Worm (Caenorhabditis elegans) whole organism, L4 larva: ENCODE data around the gene Y43F8B.3.

Experiments
- F10B5.3 ChIP-seq: sonication (generic microtip); optimal IDR thresholded peaks from 2 replicates; lab custom pipeline; 2016; ENCODE audit warnings: mild to moderate bottlenecking, missing genetic modification characterization, missing compliant biosample characterization
- F26F4.8 ChIP-seq: fragments of 200-800 bp; sonication (Bioruptor generic); conservative IDR thresholded peaks from 2 replicates; pipeline ENCODE4 v1.3.6; 2022; ENCODE audit warnings: missing genetic modification characterization, missing compliant biosample characterization
- F49E8.2 ChIP-seq: sonication (generic microtip); optimal IDR thresholded peaks from 2 replicates; lab custom pipeline; 2016; ENCODE audit warnings: missing compliant biosample characterization, mild to moderate bottlenecking, missing genetic modification characterization, borderline replicate concordance
- Y105C5A.15 ChIP-seq: fragments of 200-800 bp; sonication (Bioruptor generic); IDR thresholded peaks from 2 replicates; pipeline ENCODE4 v1.3.6; 2022; ENCODE audit warnings: missing genetic modification characterization, missing compliant biosample characterization
- Y5F2A.4 ChIP-seq: fragments of 200-800 bp; sonication (Bioruptor generic); optimal IDR thresholded peaks from 2 replicates; lab custom pipeline; 2018; ENCODE audit warnings: mild to moderate bottlenecking, missing genetic modification characterization, missing compliant biosample characterization
- ZK337.2 ChIP-seq: fragments of 200-800 bp; sonication (Bioruptor generic); IDR thresholded peaks from 2 replicates; pipeline ENCODE4 v1.3.6; 2022; ENCODE audit warnings: missing genetic modification reagents, missing genetic modification characterization, missing compliant biosample characterization
- ama-1 ChIP-seq: fragments of 150-350 bp; optimal IDR thresholded peaks from 2 replicates; lab custom pipeline; 2014; ENCODE audit warnings: inconsistent platforms, mixed read lengths
- ceh-28 ChIP-seq: fragments of 150-350 bp; optimal IDR thresholded peaks from 2 replicates; lab custom pipeline; 2014; ENCODE audit warnings: missing biosample characterization, missing genetic modification reagents, missing genetic modification characterization
- ctbp-1 ChIP-seq: fragments of 200-800 bp; sonication (Bioruptor generic); IDR thresholded peaks from 2 replicates; pipeline ENCODE4 v1.3.6; 2022; ENCODE audit warnings: missing genetic modification reagents, missing genetic modification characterization, missing compliant biosample characterization
- duxl-1 ChIP-seq: sonication (generic microtip); optimal IDR thresholded peaks from 2 replicates; lab custom pipeline; 2016; ENCODE audit warnings: mild to moderate bottlenecking, missing genetic modification characterization, moderate library complexity, missing compliant biosample characterization; ENCODE audit not compliant: poor library complexity
- egl-27 ChIP-seq: sonication (generic microtip); optimal IDR thresholded peaks from 3 replicates; lab custom pipeline; 2017; ENCODE audit warnings: missing biosample characterization, missing genetic modification reagents, missing genetic modification characterization
- egl-43 ChIP-seq: fragments of 200-800 bp; sonication (Bioruptor generic); IDR thresholded peaks from 2 replicates; pipeline ENCODE4 v1.3.6; 2022; ENCODE audit warnings: missing genetic modification reagents, missing genetic modification characterization, missing compliant biosample characterization
- fkh-10 ChIP-seq: fragments of 150-350 bp; optimal IDR thresholded peaks from 2 replicates; lab custom pipeline; 2014; ENCODE audit warnings: missing biosample characterization, missing genetic modification reagents, missing genetic modification characterization
- gei-8 ChIP-seq: fragments of 200-800 bp; sonication (Bioruptor generic); optimal IDR thresholded peaks from 2 replicates; lab custom pipeline; 2018; ENCODE audit warnings: mild to moderate bottlenecking, missing genetic modification characterization, missing compliant biosample characterization
- hif-1 ChIP-seq, 2 experiments: sonication (generic microtip); optimal IDR thresholded peaks; 2 replicates each; lab custom pipeline; 2016 to 2017; ENCODE audit warnings: missing compliant biosample characterization in 2 of 2, missing genetic modification characterization in 2 of 2, missing genetic modification reagents in 2 of 2, missing genotype in 2 of 2, mild to moderate bottlenecking in 1 of 2
- hlh-11 ChIP-seq: fragments of 200-800 bp; sonication (Bioruptor generic); optimal IDR thresholded peaks from 2 replicates; lab custom pipeline; 2018; ENCODE audit warnings: mild to moderate bottlenecking, missing genetic modification characterization, missing compliant biosample characterization
- jun-1 ChIP-seq: fragments of 150-350 bp; optimal IDR thresholded peaks from 2 replicates; lab custom pipeline; 2014; ENCODE audit warnings: missing biosample characterization, missing genetic modification reagents, missing genetic modification characterization
- lim-7 ChIP-seq: fragments of 200-800 bp; sonication (Bioruptor generic); IDR thresholded peaks from 2 replicates; pipeline ENCODE4 v1.3.6; 2022; ENCODE audit warnings: missing genetic modification characterization, missing compliant biosample characterization
- lin-13 ChIP-seq: fragments of 150-350 bp; optimal IDR thresholded peaks from 2 replicates; lab custom pipeline; 2014; ENCODE audit warnings: missing biosample characterization, missing genetic modification reagents, missing genetic modification characterization
- mes-2 ChIP-seq: sonication (generic microtip); optimal IDR thresholded peaks from 2 replicates; lab custom pipeline; 2016; ENCODE audit warnings: missing genotype, mild to moderate bottlenecking, missing genetic modification characterization, missing compliant biosample characterization; ENCODE audit not compliant: poor library complexity, severe bottlenecking
- nhr-102 ChIP-seq: sonication (generic microtip); optimal IDR thresholded peaks from 2 replicates; lab custom pipeline; 2016; ENCODE audit warnings: mild to moderate bottlenecking, missing genetic modification characterization, moderate library complexity, missing compliant biosample characterization
- nhr-11 ChIP-seq: fragments of 150-350 bp; optimal IDR thresholded peaks from 2 replicates; lab custom pipeline; 2014; ENCODE audit warnings: missing biosample characterization, missing genetic modification characterization
- nhr-77 ChIP-seq: fragments of 150-350 bp; optimal IDR thresholded peaks from 2 replicates; lab custom pipeline; 2014; ENCODE audit warnings: missing biosample characterization, missing genetic modification characterization
- pha-4 ChIP-seq, 2 experiments: fragments of 150-350 bp in 1 of 2; fragments of 200-800 bp in 1 of 2; sonication (Bioruptor generic) in 1 of 2; IDR thresholded peaks in 1 of 2; optimal IDR thresholded peaks in 1 of 2; 2 replicates each; pipeline versions ENCODE4 v1.3.6 to Lab custom; 2014 to 2022; ENCODE audit warnings: missing genetic modification characterization in 2 of 2, missing genetic modification reagents in 2 of 2, missing biosample characterization in 1 of 2, missing compliant biosample characterization in 1 of 2
- php-3 ChIP-seq: fragments of 200-800 bp; sonication (Bioruptor generic); IDR thresholded peaks from 2 replicates; pipeline ENCODE4 v1.3.6; 2022; ENCODE audit warnings: missing genetic modification reagents, missing genetic modification characterization, missing compliant biosample characterization
- rbr-2 ChIP-seq: sonication (generic microtip); optimal IDR thresholded peaks from 2 replicates; lab custom pipeline; 2016; ENCODE audit warnings: missing genotype, missing genetic modification characterization, missing compliant biosample characterization
- set-16 ChIP-seq: fragments of 200-800 bp; sonication (Bioruptor generic); IDR thresholded peaks from 2 replicates; pipeline ENCODE4 v1.3.6; 2022; ENCODE audit warnings: missing genetic modification reagents, missing genetic modification characterization, missing compliant biosample characterization
- skn-1 ChIP-seq: fragments of 150-350 bp; optimal IDR thresholded peaks from 2 replicates; lab custom pipeline; 2014; ENCODE audit warnings: missing biosample characterization, missing genetic modification characterization
- snpc-1.2 ChIP-seq: fragments of 200-800 bp; sonication (Bioruptor generic); IDR thresholded peaks from 2 replicates; pipeline ENCODE4 v1.3.6; 2022; ENCODE audit warnings: missing genetic modification reagents, missing genetic modification characterization, missing compliant biosample characterization
- snpc-4 ChIP-seq: fragments of 150-350 bp; optimal IDR thresholded peaks from 2 replicates; lab custom pipeline; 2014; ENCODE audit warnings: missing biosample characterization, missing genetic modification characterization
- spr-1 ChIP-seq: sonication (generic microtip); optimal IDR thresholded peaks from 2 replicates; lab custom pipeline; 2016; ENCODE audit warnings: mild to moderate bottlenecking, missing genetic modification characterization, missing compliant biosample characterization
- spr-3 ChIP-seq: fragments of 200-800 bp; sonication (Bioruptor generic); optimal IDR thresholded peaks from 2 replicates; lab custom pipeline; 2018; ENCODE audit warnings: mild to moderate bottlenecking, missing genetic modification characterization, missing compliant biosample characterization
- tra-1 ChIP-seq: fragments of 200-800 bp; sonication (Bioruptor generic); IDR thresholded peaks from 2 replicates; pipeline ENCODE4 v1.3.6; 2022; ENCODE audit warnings: missing genetic modification reagents, missing genetic modification characterization, missing compliant biosample characterization
- zfp-2 ChIP-seq: sonication (generic microtip); optimal IDR thresholded peaks from 2 replicates; lab custom pipeline; 2016; ENCODE audit warnings: mild to moderate bottlenecking, missing genetic modification characterization, missing compliant biosample characterization
- zfp-3 ChIP-seq: fragments of 200-800 bp; sonication (Bioruptor generic); conservative IDR thresholded peaks from 2 replicates; pipeline ENCODE4 v1.3.6; 2022; ENCODE audit warnings: missing genetic modification reagents, missing genetic modification characterization, missing compliant biosample characterization
- zip-11 ChIP-seq: fragments of 200-800 bp; sonication (Bioruptor generic); IDR thresholded peaks from 2 replicates; pipeline ENCODE4 v1.3.6; 2022; ENCODE audit warnings: missing genetic modification characterization, missing compliant biosample characterization
- ztf-7 ChIP-seq: fragments of 150-350 bp; optimal IDR thresholded peaks from 2 replicates; lab custom pipeline; 2014; ENCODE audit warnings: missing biosample characterization, missing genetic modification characterization

The Y43F8B.3 gene

ce11 chrV:19533480-19533879 lies 30.6 kb downstream of the Y43F8B.3 start (continued):
- no peak for TF ChIP-seq skn-1 (tag; lab: Kevin White, UChicago)
- TF ChIP-seq nhr-102 (tag; lab: Kevin White, UChicago), result peak; percentile 37
- no peak for TF ChIP-seq ceh-28 (tag; lab: Kevin White, UChicago)
- TF ChIP-seq ctbp-1 (GFP tag; lab: Robert Waterston, UW), result no peak
- peak; percentile 80 for TF ChIP-seq php-3 (GFP tag; lab: Robert Waterston, UW)
- TF ChIP-seq gei-8, result no peak
- no peak for TF ChIP-seq snpc-1.2 (GFP tag; lab: Robert Waterston, UW)
- no peak for TF ChIP-seq fkh-10 (GFP tag; lab: Kevin White, UChicago)
- TF ChIP-seq ztf-7 (tag; lab: Kevin White, UChicago), result no peak
- TF ChIP-seq zip-11 (GFP tag; lab: Robert Waterston, UW), result no peak
- TF ChIP-seq, all 104 proteins: peak for 15

ce11 chrV:19540916-19541315 lies 38.0 kb downstream of the Y43F8B.3 start:
- TF ChIP-seq egl-27 (tag; lab: Kevin White, UChicago) (no peak), lim-7 (GFP tag; lab: Robert Waterston, UW) (no peak), zfp-2 (tag; lab: Kevin White, UChicago) (no peak), pha-4 (GFP tag; IDR thresholded peaks at IDR 0.05; lab: Robert Waterston, UW) (peak; percentile 43; the same call in 1 of the 2 replicates), pha-4 (tag; optimal IDR thresholded peaks at IDR 0.05; lab: Kevin White, UChicago) (no peak), duxl-1 (tag; lab: Kevin White, UChicago) (no peak), rbr-2 (no peak), set-16 (GFP tag; lab: Robert Waterston, UW) (peak; percentile 85), egl-43 (no peak), nhr-77 (tag; lab: Kevin White, UChicago) (no peak), hlh-11 (tag; lab: Kevin White, UChicago) (peak; percentile 21)
- TF ChIP-seq, all 104 proteins: peak for 3

ce11 chrV:19543509-19543908 lies 40.6 kb downstream of the Y43F8B.3 start:
- TF ChIP-seq spr-3, result no peak
- TF ChIP-seq jun-1 (tag; lab: Kevin White, UChicago), result no peak
- no peak for TF ChIP-seq zfp-3
- TF ChIP-seq Y5F2A.4 (GFP tag; lab: Kevin White, UChicago), result no peak
- TF ChIP-seq ztf-7 (tag; lab: Kevin White, UChicago), result no peak
- TF ChIP-seq set-16 (GFP tag; lab: Robert Waterston, UW), result no peak
- no peak for TF ChIP-seq duxl-1 (tag; lab: Kevin White, UChicago)
- TF ChIP-seq egl-27 (tag; lab: Kevin White, UChicago), result no peak
- no peak for TF ChIP-seq Y105C5A.15
- no peak for TF ChIP-seq tra-1
- no peak for TF ChIP-seq lin-13 (GFP tag; lab: Kevin White, UChicago)
- TF ChIP-seq hif-1 (tag; optimal IDR thresholded peaks at IDR 0.05; lab: Kevin White, UChicago), result no peak
- no peak for TF ChIP-seq F10B5.3 (tag; lab: Kevin White, UChicago)
- no peak for TF ChIP-seq nhr-11
- no peak for TF ChIP-seq snpc-4 (tag; lab: Kevin White, UChicago)
- TF ChIP-seq, all 104 proteins: peak for 0

- no peak for TF ChIP-seq ama-1 (lab: Kevin White, UChicago)
- TF ChIP-seq set-16 (GFP tag; lab: Robert Waterston, UW), result peak; percentile 94
- TF ChIP-seq F26F4.8 (GFP tag; lab: Robert Waterston, UW), result 0 out of 2 replicates have a peak, but pooled peaks have one; percentile 43
Observed at ce11 chrV:19545026-19545425, 42.1 kb downstream of the Y43F8B.3 start.

ce11 chrV:19546100-19546499 lies 43.2 kb downstream of the Y43F8B.3 start, which contains the start of gene Y43F8B.1:
Gene Y43F8B.1 (minus strand): TSS chrV:19546200.
- TF ChIP-seq spr-1 (tag; lab: Kevin White, UChicago), result no peak
- no peak for TF ChIP-seq jun-1 (tag; lab: Kevin White, UChicago)
- TF ChIP-seq mes-2, result no peak
- no peak for TF ChIP-seq ZK337.2 (GFP tag; lab: Robert Waterston, UW)
- no peak for TF ChIP-seq lin-13 (GFP tag; lab: Kevin White, UChicago)
- TF ChIP-seq nhr-102 (tag; lab: Kevin White, UChicago), result no peak
- no peak for TF ChIP-seq F49E8.2 (tag; lab: Kevin White, UChicago)
